Fruit fly (Drosophila melanogaster): Measurements from ENCODE around the gene mRpL9.

The mRpL9 gene

dm6 chr3R:15332994-15333393 lies 2.5 kb downstream of the mRpL9 start, which contains the start of the genes Fkbp39 and Cyfip (continued):
- peak; percentile 21 for TF ChIP-seq Dip3 (GFP tag; optimal IDR thresholded peaks at IDR 0.05)
- TF ChIP-seq CG16813 (GFP tag; IDR thresholded peaks at IDR 0.05; ENCODE audit: partially characterized antibody), result peak; percentile 74
- peak; percentile 90 for TF ChIP-seq Bgb (GFP tag; IDR thresholded peaks at IDR 0.05; ENCODE audit: partially characterized antibody)
- TF ChIP-seq Optix (GFP tag; IDR thresholded peaks at IDR 0.05), result peak; percentile 55; the same call in 1 of the 3 replicates
- TF ChIP-seq grn (GFP tag; optimal IDR thresholded peaks at IDR 0.05), result no peak
- no peak for TF ChIP-seq Oli (tag; optimal IDR thresholded peaks at IDR 0.05)
- TF ChIP-seq Doc3 (GFP tag; IDR thresholded peaks at IDR 0.05; ENCODE audit: partially characterized antibody), result peak; percentile 64
- TF ChIP-seq CG7786 (GFP tag; optimal IDR thresholded peaks at IDR 0.05), result peak; percentile 34
- TF ChIP-seq MESR4 (GFP tag; optimal IDR thresholded peaks at IDR 0.05), result peak; percentile 94
- TF ChIP-seq B-H2 (GFP tag; optimal IDR thresholded peaks at IDR 0.05), result peak; percentile 77
- TF ChIP-seq oc (tag; optimal IDR thresholded peaks at IDR 0.05), result no peak
- peak; percentile 78 for TF ChIP-seq CG32772 (GFP tag; IDR thresholded peaks at IDR 0.05)
- TF ChIP-seq D (optimal IDR thresholded peaks at IDR 0.05), result peak; percentile 57
- no peak for TF ChIP-seq D (GFP tag; optimal IDR thresholded peaks at IDR 0.05)
- TF ChIP-seq CG9727 (GFP tag; optimal IDR thresholded peaks at IDR 0.05), result peak; percentile 2
- no peak for TF ChIP-seq Poxn (GFP tag; IDR thresholded peaks at IDR 0.05)
- TF ChIP-seq CG17359 (tag; optimal IDR thresholded peaks at IDR 0.05), result peak; percentile 21
- peak; percentile 44 for TF ChIP-seq CG9609 (GFP tag; optimal IDR thresholded peaks at IDR 0.05)
- TF ChIP-seq Oaz (GFP tag; IDR thresholded peaks at IDR 0.05), result no peak
- TF ChIP-seq ro (GFP tag; IDR thresholded peaks at IDR 0.05), result no peak
- TF ChIP-seq H2.0 (GFP tag; IDR thresholded peaks at IDR 0.05), result no peak
- TF ChIP-seq CG9876 (GFP tag; optimal IDR thresholded peaks at IDR 0.05), result peak; percentile 52
- peak; percentile 92 for TF ChIP-seq CHES-1-like (GFP tag; optimal IDR thresholded peaks at IDR 0.05)
- peak; percentile 32 for TF ChIP-seq repo (GFP tag; optimal IDR thresholded peaks at IDR 0.05)
- TF ChIP-seq CG9797 (GFP tag; optimal IDR thresholded peaks at IDR 0.05), result peak; percentile 87
- TF ChIP-seq knrl (GFP tag; IDR thresholded peaks at IDR 0.05; ENCODE audit: partially characterized antibody), result peak; percentile 68
- TF ChIP-seq CG17612 (GFP tag; IDR thresholded peaks at IDR 0.05), result no peak
- TF ChIP-seq Dbx (GFP tag; IDR thresholded peaks at IDR 0.05), result peak; percentile 80
- no peak for TF ChIP-seq CG5180 (GFP tag; optimal IDR thresholded peaks at IDR 0.05)
- TF ChIP-seq pan (optimal IDR thresholded peaks at IDR 0.05), result no peak
- peak in 1 of 2 experiments; percentile 54 for TF ChIP-seq pan (GFP tag; optimal IDR thresholded peaks at IDR 0.05 in 1 of 2, IDR thresholded peaks at IDR 0.05 in 1 of 2)
- TF ChIP-seq gro (GFP tag; optimal IDR thresholded peaks at IDR 0.05), result peak; percentile 85
- peak; percentile 84 for TF ChIP-seq Sin3A (optimal IDR thresholded peaks at IDR 0.05)
- TF ChIP-seq lov (optimal IDR thresholded peaks at IDR 0.05), result no peak
- TF ChIP-seq lov (GFP tag; IDR thresholded peaks at IDR 0.05), result no peak
- peak; percentile 67; the same call in 2 of the 3 replicates for TF ChIP-seq ci (GFP tag; IDR thresholded peaks at IDR 0.05)
- peak; percentile 60 for TF ChIP-seq maf-S (GFP tag; optimal IDR thresholded peaks at IDR 0.05)
- TF ChIP-seq CG14014 (GFP tag; IDR thresholded peaks at IDR 0.05), result peak; percentile 51; the same call in 1 of the 2 replicates
- peak; percentile 69 for TF ChIP-seq pho (GFP tag; optimal IDR thresholded peaks at IDR 0.05)
- peak; percentile 46 for TF ChIP-seq Hsf (GFP tag; optimal IDR thresholded peaks at IDR 0.05)
- TF ChIP-seq tgo (GFP tag; IDR thresholded peaks at IDR 0.05), result no peak
- TF ChIP-seq CG17328 (GFP tag; IDR thresholded peaks at IDR 0.05), result peak; percentile 24; the same call in 1 of the 2 replicates
- no peak for TF ChIP-seq CG10431 (GFP tag; optimal IDR thresholded peaks at IDR 0.05)
- peak; percentile 95 for TF ChIP-seq Ets97D (GFP tag; optimal IDR thresholded peaks at IDR 0.05)
- TF ChIP-seq Ptx1 (GFP tag; IDR thresholded peaks at IDR 0.05), result peak; percentile 39; the same call in 1 of the 2 replicates
- peak; percentile 45 for TF ChIP-seq CG18619 (GFP tag; optimal IDR thresholded peaks at IDR 0.05)
- TF ChIP-seq Xrp1 (GFP tag; IDR thresholded peaks at IDR 0.05), result 0 out of 2 replicates have a peak, but pooled peaks have one; percentile 27
- TF ChIP-seq CG17385 (GFP tag; optimal IDR thresholded peaks at IDR 0.05), result no peak
- TF ChIP-seq CG12155 (GFP tag; optimal IDR thresholded peaks at IDR 0.05), result peak; percentile 55
- TF ChIP-seq Asciz (GFP tag; optimal IDR thresholded peaks at IDR 0.05), result no peak
- TF ChIP-seq pros (GFP tag; optimal IDR thresholded peaks at IDR 0.05), result no peak
- peak; percentile 91 for TF ChIP-seq CG13624 (GFP tag; optimal IDR thresholded peaks at IDR 0.05)
- no peak for TF ChIP-seq CG5245 (GFP tag; optimal IDR thresholded peaks at IDR 0.05)
